Fruit fly (Drosophila melanogaster) whole organism, embryonic: ENCODE measurements around the gene CG13898.

Experiments
- ATbp ChIP-seq: fragments of 200-800 bp; sonication (Bioruptor generic); optimal IDR thresholded peaks from 2 replicates; lab custom pipeline; 2017; ENCODE audit warnings: missing biosample characterization, mild to moderate bottlenecking, missing genetic modification characterization, missing genetic modification reagents
- Atf3 ChIP-seq: fragments of 200-800 bp; sonication (Bioruptor generic); optimal IDR thresholded peaks from 3 replicates; lab custom pipeline; 2016; ENCODE audit warnings: missing biosample characterization, missing genetic modification characterization
- CG10366 ChIP-seq: fragments of 200-800 bp; sonication (Bioruptor generic); IDR thresholded peaks from 2 replicates; pipeline ENCODE4 v1.3.6; 2022; ENCODE audit warnings: missing biosample characterization, missing genetic modification characterization
- CG10654 ChIP-seq: fragments of 200-800 bp; sonication (Bioruptor generic); optimal IDR thresholded peaks from 2 replicates; lab custom pipeline; 2016; ENCODE audit warnings: missing biosample characterization, missing genetic modification characterization
- CG11247 ChIP-seq: fragments of 200-800 bp; sonication (Bioruptor generic); IDR thresholded peaks from 2 replicates; pipeline ENCODE4 v1.3.6; 2022; ENCODE audit warnings: missing biosample characterization, missing genetic modification characterization
- CG12236 ChIP-seq: fragments of 200-800 bp; sonication (Bioruptor generic); optimal IDR thresholded peaks from 2 replicates; lab custom pipeline; 2016; ENCODE audit warnings: missing biosample characterization, missing genetic modification characterization
- CG18619 ChIP-seq: fragments of 200-800 bp; sonication (Bioruptor generic); optimal IDR thresholded peaks from 3 replicates; lab custom pipeline; 2017; ENCODE audit warnings: missing biosample characterization, mild to moderate bottlenecking, missing genetic modification characterization
- CG2889 ChIP-seq: fragments of 200-800 bp; sonication (Bioruptor generic); IDR thresholded peaks from 3 replicates; pipeline ENCODE4 v1.3.6; 2022; ENCODE audit warnings: missing biosample characterization, missing genetic modification characterization
- CG3065 ChIP-seq: fragments of 200-800 bp; sonication (Bioruptor generic); optimal IDR thresholded peaks from 2 replicates; lab custom pipeline; 2016; ENCODE audit warnings: missing biosample characterization, missing genetic modification characterization
- CG31388 ChIP-seq: fragments of 200-800 bp; sonication (Bioruptor generic); optimal IDR thresholded peaks from 2 replicates; lab custom pipeline; 2016; ENCODE audit warnings: missing biosample characterization, missing genetic modification characterization
- CG4424 ChIP-seq: fragments of 200-800 bp; sonication (Bioruptor generic); optimal IDR thresholded peaks from 3 replicates; lab custom pipeline; 2016; ENCODE audit warnings: missing biosample characterization, missing genetic modification characterization
- CG7357 ChIP-seq: fragments of 200-800 bp; sonication (Bioruptor generic); IDR thresholded peaks from 3 replicates; pipeline ENCODE4 v1.3.6; 2022; ENCODE audit warnings: missing biosample characterization, missing genetic modification characterization
- CG7556 ChIP-seq: fragments of 200-800 bp; sonication (Bioruptor generic); optimal IDR thresholded peaks from 2 replicates; lab custom pipeline; 2017; ENCODE audit warnings: missing biosample characterization, mild to moderate bottlenecking, missing genetic modification characterization
- CG7745 ChIP-seq: fragments of 200-800 bp; sonication (Bioruptor generic); optimal IDR thresholded peaks from 2 replicates; lab custom pipeline; 2018; ENCODE audit warnings: missing biosample characterization, mild to moderate bottlenecking, missing genetic modification characterization, moderate library complexity
- CG8359 ChIP-seq: fragments of 200-800 bp; sonication (Bioruptor generic); optimal IDR thresholded peaks from 2 replicates; lab custom pipeline; 2017; ENCODE audit warnings: missing biosample characterization, mild to moderate bottlenecking, missing genetic modification characterization, borderline replicate concordance
- CG8478 ChIP-seq: fragments of >200 bp; optimal IDR thresholded peaks from 2 replicates; lab custom pipeline; 2018
- CG8944 ChIP-seq: fragments of 200-800 bp; sonication (Bioruptor generic); optimal IDR thresholded peaks from 3 replicates; lab custom pipeline; 2016; ENCODE audit warnings: missing biosample characterization, missing genetic modification characterization
- CG9437 ChIP-seq: fragments of 200-800 bp; sonication (Bioruptor generic); optimal IDR thresholded peaks from 2 replicates; lab custom pipeline; 2018; ENCODE audit warnings: missing biosample characterization, mild to moderate bottlenecking, missing genetic modification characterization
- CHES-1-like ChIP-seq: fragments of 200-800 bp; sonication (Bioruptor generic); optimal IDR thresholded peaks from 2 replicates; lab custom pipeline; 2016; ENCODE audit warnings: missing biosample characterization, missing genetic modification characterization
- Chrac-16 ChIP-seq: fragments of 200-800 bp; sonication (Bioruptor generic); optimal IDR thresholded peaks from 3 replicates; lab custom pipeline; 2016; ENCODE audit warnings: missing biosample characterization, missing genetic modification characterization
- CrebB ChIP-seq: fragments of 200-800 bp; sonication (Bioruptor generic); optimal IDR thresholded peaks from 3 replicates; lab custom pipeline; 2018; ENCODE audit warnings: missing biosample characterization, mild to moderate bottlenecking, missing genetic modification characterization
- Dip3 ChIP-seq: fragments of 200-800 bp; sonication (Bioruptor generic); optimal IDR thresholded peaks from 3 replicates; lab custom pipeline; 2016; ENCODE audit warnings: missing biosample characterization, missing genetic modification characterization
- H15 ChIP-seq: fragments of 200-800 bp; sonication (Bioruptor generic); IDR thresholded peaks from 3 replicates; pipeline ENCODE4 v1.3.6; 2022; ENCODE audit warnings: missing biosample characterization, missing genetic modification characterization
- HLH3B ChIP-seq: fragments of 200-800 bp; sonication (Bioruptor generic); IDR thresholded peaks from 2 replicates; pipeline ENCODE4 v1.3.6; 2022; ENCODE audit warnings: missing biosample characterization, missing genetic modification characterization
- Hand ChIP-seq: fragments of 200-800 bp; sonication (Bioruptor generic); optimal IDR thresholded peaks from 2 replicates; lab custom pipeline; 2017; ENCODE audit warnings: mild to moderate bottlenecking, missing biosample characterization, missing genetic modification reagents, missing genetic modification characterization
- Hey ChIP-seq: fragments of 200-800 bp; sonication (Bioruptor generic); optimal IDR thresholded peaks from 3 replicates; lab custom pipeline; 2018; ENCODE audit warnings: missing biosample characterization, mild to moderate bottlenecking, missing genetic modification characterization
- Hr3 ChIP-seq: fragments of 200-800 bp; sonication (Bioruptor generic); optimal IDR thresholded peaks from 3 replicates; lab custom pipeline; 2016; ENCODE audit warnings: missing biosample characterization, missing genetic modification characterization
- MESR4 ChIP-seq: fragments of 200-800 bp; sonication (Bioruptor generic); optimal IDR thresholded peaks from 2 replicates; lab custom pipeline; 2018; ENCODE audit warnings: missing biosample characterization, mild to moderate bottlenecking, missing genetic modification characterization, moderate library complexity
- Max ChIP-seq: fragments of 200-800 bp; sonication (Bioruptor generic); optimal IDR thresholded peaks from 2 replicates; lab custom pipeline; 2016; ENCODE audit warnings: missing biosample characterization, mild to moderate bottlenecking, missing genetic modification characterization
- TFAM ChIP-seq: fragments of 200-800 bp; sonication (Bioruptor generic); optimal IDR thresholded peaks from 2 replicates; lab custom pipeline; 2017; ENCODE audit warnings: missing biosample characterization, missing genetic modification characterization, inconsistent platforms
- Tbp ChIP-seq: fragments of >200 bp; optimal IDR thresholded peaks from 2 replicates; lab custom pipeline; 2018; ENCODE audit warnings: missing biosample characterization, missing genetic modification characterization
- ash1 ChIP-seq: fragments of 200-800 bp; sonication (Bioruptor generic); optimal IDR thresholded peaks from 2 replicates; lab custom pipeline; 2018; ENCODE audit warnings: missing biosample characterization, mild to moderate bottlenecking, missing genetic modification characterization
- corto ChIP-seq: fragments of 200-800 bp; sonication (Bioruptor generic); optimal IDR thresholded peaks from 2 replicates; lab custom pipeline; 2016; ENCODE audit warnings: missing biosample characterization, mild to moderate bottlenecking, missing genetic modification characterization, moderate library complexity
- crc ChIP-seq: fragments of 200-800 bp; sonication (Bioruptor generic); optimal IDR thresholded peaks from 2 replicates; lab custom pipeline; 2016; ENCODE audit warnings: missing biosample characterization, missing genetic modification characterization
- croc ChIP-seq: fragments of 200-800 bp; sonication (Bioruptor generic); conservative IDR thresholded peaks from 3 replicates; pipeline ENCODE4 v1.3.6; 2022; ENCODE audit warnings: missing biosample characterization, missing genetic modification characterization
- cwo ChIP-seq: fragments of 200-800 bp; sonication (Bioruptor generic); optimal IDR thresholded peaks from 3 replicates; lab custom pipeline; 2017; ENCODE audit warnings: missing biosample characterization, missing genetic modification characterization, mild to moderate bottlenecking, moderate library complexity, missing genetic modification reagents
- disco-r ChIP-seq: fragments of 200-800 bp; sonication (Bioruptor generic); optimal IDR thresholded peaks from 2 replicates; lab custom pipeline; 2016; ENCODE audit warnings: missing biosample characterization, missing genetic modification characterization
- ems ChIP-seq: fragments of 200-800 bp; sonication (Bioruptor generic); optimal IDR thresholded peaks from 3 replicates; lab custom pipeline; 2016; ENCODE audit warnings: missing biosample characterization, missing genetic modification characterization
- en ChIP-seq: fragments of 200-800 bp; sonication (Bioruptor generic); optimal IDR thresholded peaks from 2 replicates; lab custom pipeline; 2016; ENCODE audit warnings: missing biosample characterization, missing genetic modification characterization
- luna ChIP-seq: fragments of 200-800 bp; sonication (Bioruptor generic); optimal IDR thresholded peaks from 2 replicates; lab custom pipeline; 2016; ENCODE audit warnings: missing biosample characterization, missing genetic modification characterization
- mirr ChIP-seq: fragments of 200-800 bp; sonication (Bioruptor generic); optimal IDR thresholded peaks from 3 replicates; lab custom pipeline; 2018; ENCODE audit warnings: missing biosample characterization, mild to moderate bottlenecking, missing genetic modification characterization
- nmo ChIP-seq: fragments of 200-800 bp; sonication (Bioruptor generic); optimal IDR thresholded peaks from 2 replicates; lab custom pipeline; 2018; ENCODE audit warnings: missing biosample characterization, mild to moderate bottlenecking, missing genetic modification characterization, moderate library complexity
- peb ChIP-seq: fragments of 200-800 bp; sonication (Bioruptor generic); IDR thresholded peaks from 2 replicates; pipeline ENCODE4 v1.3.6; 2022; ENCODE audit warnings: missing biosample characterization, missing genetic modification characterization
- pum ChIP-seq: fragments of 200-800 bp; sonication (Bioruptor generic); optimal IDR thresholded peaks from 2 replicates; lab custom pipeline; 2016; ENCODE audit warnings: missing biosample characterization, missing genetic modification characterization
- salm ChIP-seq: fragments of 200-800 bp; sonication (Bioruptor generic); optimal IDR thresholded peaks from 2 replicates; lab custom pipeline; 2018; ENCODE audit warnings: missing biosample characterization, mild to moderate bottlenecking, missing genetic modification characterization
- schlank ChIP-seq: fragments of 200-800 bp; sonication (Bioruptor generic); optimal IDR thresholded peaks from 2 replicates; lab custom pipeline; 2018; ENCODE audit warnings: missing biosample characterization, mild to moderate bottlenecking, missing genetic modification characterization
- scrt ChIP-seq: fragments of 200-800 bp; sonication (Bioruptor generic); optimal IDR thresholded peaks from 2 replicates; lab custom pipeline; 2018; ENCODE audit warnings: missing biosample characterization, mild to moderate bottlenecking, missing genetic modification characterization, moderate library complexity
- sens-2 ChIP-seq: fragments of 200-800 bp; sonication (Bioruptor generic); IDR thresholded peaks from 2 replicates; pipeline ENCODE4 v1.3.6; 2022; ENCODE audit warnings: missing biosample characterization, missing genetic modification characterization
- sna ChIP-seq: fragments of 200-800 bp; sonication (Bioruptor generic); IDR thresholded peaks from 2 replicates; pipeline ENCODE4 v1.3.6; 2022; ENCODE audit warnings: missing biosample characterization, missing genetic modification characterization; ENCODE audit not compliant: partially characterized antibody
- stwl ChIP-seq: fragments of 200-800 bp; sonication (Bioruptor generic); optimal IDR thresholded peaks from 3 replicates; lab custom pipeline; 2018; ENCODE audit warnings: missing biosample characterization, mild to moderate bottlenecking, missing genetic modification characterization, moderate library complexity
- z ChIP-seq: fragments of 200-800 bp; sonication (Bioruptor generic); IDR thresholded peaks from 3 replicates; pipeline ENCODE4 v1.3.6; 2022; ENCODE audit warnings: missing biosample characterization, missing genetic modification characterization

Gene CG13898

dm6 chr3L:799837-800513 is 3.9 kb downstream of the CG13898 start (continued):
- TF ChIP-seq CG9437 (GFP tag; lab: Kevin White, UChicago) (no peak), Chrac-16 (GFP tag; lab: Kevin White, UChicago) (no peak), Hand (GFP tag; lab: Kevin White, UChicago) (no peak), cwo (no peak), CG7556 (GFP tag; lab: Kevin White, UChicago) (peak; percentile 20), CG2889 (GFP tag; lab: Robert Waterston, UW) (no peak), en (GFP tag; lab: Kevin White, UChicago) (no peak), CG7745 (tag; lab: Kevin White, UChicago) (no peak), corto (no peak), salm (tag; lab: Kevin White, UChicago) (no peak), Atf3 (no peak), schlank (tag; lab: Kevin White, UChicago) (no peak), CrebB (no peak), disco-r (GFP tag; lab: Kevin White, UChicago) (no peak), CHES-1-like (GFP tag; lab: Kevin White, UChicago) (no peak), pum (GFP tag; lab: Kevin White, UChicago) (no peak), TFAM (no peak), CG10654 (GFP tag; lab: Kevin White, UChicago) (no peak), z (GFP tag; lab: Robert Waterston, UW) (no peak), CG8359 (peak; percentile 5), CG12236 (GFP tag; lab: Kevin White, UChicago) (no peak), Max (no peak), HLH3B (GFP tag; lab: Robert Waterston, UW) (peak; percentile 65), crc (GFP tag; lab: Kevin White, UChicago) (no peak), mirr (GFP tag; lab: Kevin White, UChicago) (no peak), CG10366 (GFP tag; lab: Robert Waterston, UW) (peak; percentile 44; the same call in 1 of the 2 replicates), CG4424 (GFP tag; lab: Kevin White, UChicago) (peak; percentile 31), scrt (no peak), Tbp (GFP tag; lab: Kevin White, UChicago) (no peak), CG3065 (GFP tag; lab: Kevin White, UChicago) (no peak), Hr3 (GFP tag; lab: Kevin White, UChicago) (no peak), CG11247 (GFP tag; lab: Robert Waterston, UW) (no peak), peb (GFP tag; lab: Robert Waterston, UW) (no peak), ATbp (GFP tag; lab: Kevin White, UChicago) (peak; percentile 37), CG8944 (GFP tag; lab: Kevin White, UChicago) (no peak), croc (GFP tag; lab: Robert Waterston, UW) (peak; percentile 42; the same call in 2 of the 3 replicates), sna (GFP tag; lab: Robert Waterston, UW) (no peak), CG8478 (lab: Kevin White, UChicago) (no peak), CG18619 (peak; percentile 12), H15 (GFP tag; lab: Robert Waterston, UW) (no peak), Dip3 (GFP tag; lab: Kevin White, UChicago) (no peak), CG7357 (GFP tag; lab: Robert Waterston, UW) (peak; percentile 52; the same call in 1 of the 3 replicates), CG31388 (GFP tag; lab: Kevin White, UChicago) (no peak), nmo (GFP tag; lab: Kevin White, UChicago) (peak; percentile 48), sens-2 (GFP tag; lab: Robert Waterston, UW) (peak; percentile 44; the same call in 1 of the 2 replicates), stwl (no peak), ems (no peak), MESR4 (GFP tag; lab: Kevin White, UChicago) (no peak), ash1 (GFP tag; lab: Kevin White, UChicago) (no peak), Hey (tag; lab: Kevin White, UChicago) (no peak), luna (GFP tag; lab: Kevin White, UChicago) (no peak)
